Worm (Caenorhabditis elegans): Measurements from ENCODE around the gene C10C5.7.

C10C5.7 gene

DNA sequence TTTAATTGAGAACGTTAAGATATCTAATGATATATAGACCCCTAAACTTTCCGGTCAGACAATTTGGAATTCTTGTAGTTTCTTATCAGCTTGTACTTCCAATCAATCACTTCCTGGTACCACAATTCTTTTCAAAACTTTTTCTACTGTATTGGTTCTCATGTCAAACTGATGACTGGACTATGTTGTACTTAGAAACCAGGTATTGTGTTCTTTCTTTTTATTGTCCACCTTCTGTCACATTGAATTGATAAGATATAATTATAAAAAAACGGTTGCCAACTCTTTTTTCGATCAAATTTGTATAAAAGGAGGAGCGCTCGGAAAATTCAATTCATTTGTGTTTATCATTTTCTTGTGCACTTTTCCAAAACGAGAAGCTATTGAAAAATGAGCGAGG lies 6.7 kb upstream of the C10C5.7 start, which contains the start of gene C10C5.4:
C10C5.4 (plus strand) TSS at position 281 of the 400 bp plus-strand sequence.
- no peak for TF ChIP-seq C16A3.4 (tag; optimal IDR thresholded peaks at IDR 0.05)

DNA sequence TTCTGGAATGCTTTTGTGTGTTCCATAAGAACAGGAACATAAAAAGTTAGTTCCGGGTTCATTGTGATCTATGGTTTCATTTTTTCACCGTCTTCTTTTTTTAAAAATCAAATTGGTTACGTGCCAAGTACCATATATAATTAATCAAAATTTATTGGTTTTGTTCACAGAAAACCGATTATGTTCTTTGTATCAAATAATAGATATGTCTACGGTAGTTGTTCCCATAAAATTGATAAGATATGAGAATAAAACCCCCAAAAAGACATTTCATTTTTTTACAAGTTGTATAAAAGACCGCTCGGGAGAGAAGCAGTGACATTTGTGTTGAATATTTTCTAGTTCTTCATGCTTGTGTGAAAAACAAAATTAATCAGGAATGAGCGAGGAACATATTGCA lies 3.8 kb upstream of the C10C5.7 start, which contains the start of gene C10C5.5:
C10C5.5 (plus strand) TSS at position 301 of the 400 bp plus-strand sequence.
- TF ChIP-seq Y116A8C.19 (tag; optimal IDR thresholded peaks at IDR 0.05; ENCODE audit: borderline replicate concordance): no peak

DNA sequence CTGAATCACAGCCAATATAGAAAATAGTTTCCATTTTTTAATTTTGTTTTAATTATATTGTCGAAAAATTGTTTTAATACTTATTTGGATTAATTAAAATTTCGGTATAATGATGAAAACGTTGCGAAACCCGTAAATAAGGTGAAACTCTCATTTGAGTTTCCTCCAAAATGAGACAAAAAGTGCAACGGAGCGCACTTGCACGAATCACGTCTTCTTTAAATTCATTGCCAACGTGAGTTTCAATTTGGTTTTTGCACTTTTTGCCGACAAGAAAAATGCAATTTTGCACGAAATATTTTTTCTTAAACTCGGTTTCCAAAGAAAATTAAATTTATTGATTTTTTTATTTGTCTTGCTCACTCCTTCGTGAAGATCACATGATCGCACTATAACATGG lies 1.1 kb downstream of the C10C5.7 start, which contains the start of gene daf-15:
daf-15 (plus strand) TSS at position 171 of the 400 bp plus-strand sequence.
- TF ChIP-seq rnt-1 (tag; optimal IDR thresholded peaks at IDR 0.05) (peak; percentile 64), nhr-71 (tag; optimal IDR thresholded peaks at IDR 0.05) (peak; percentile 72), pax-3 (tag; optimal IDR thresholded peaks at IDR 0.05) (no peak), pqm-1 (tag; optimal IDR thresholded peaks at IDR 0.05) (no peak), unc-30 (tag; optimal IDR thresholded peaks at IDR 0.05) (no peak), jun-1 (tag; optimal IDR thresholded peaks at IDR 0.05) (no peak), aha-1 (tag; optimal IDR thresholded peaks at IDR 0.05) (no peak), unc-86 (tag; optimal IDR thresholded peaks at IDR 0.05) (peak; percentile 41), egl-13 (tag; optimal IDR thresholded peaks at IDR 0.05) (peak; percentile 25), lin-13 (GFP tag; optimal IDR thresholded peaks at IDR 0.05) (peak; percentile 40), ama-1 (optimal IDR thresholded peaks at IDR 0.05) (no peak), xbp-1 (tag; optimal IDR thresholded peaks at IDR 0.05) (peak; percentile 68), snu-23 (GFP tag; optimal IDR thresholded peaks at IDR 0.05) (peak; percentile 69), zip-4 (GFP tag; optimal IDR thresholded peaks at IDR 0.05) (no peak), hlh-17 (GFP tag; optimal IDR thresholded peaks at IDR 0.05; ENCODE audit: borderline replicate concordance) (no peak), unc-130 (tag; optimal IDR thresholded peaks at IDR 0.05) (peak; percentile 64), ceh-88 (GFP tag; IDR thresholded peaks at IDR 0.05) (no peak), C04F5.9 (tag; optimal IDR thresholded peaks at IDR 0.05) (no peak), nhr-76 (tag; optimal IDR thresholded peaks at IDR 0.05) (no peak), C16A3.4 (tag; optimal IDR thresholded peaks at IDR 0.05) (peak; percentile 68), zag-1 (tag; optimal IDR thresholded peaks at IDR 0.05) (no peak), nhr-20 (tag; optimal IDR thresholded peaks at IDR 0.05) (peak; percentile 48), ets-5 (GFP tag; IDR thresholded peaks at IDR 0.05) (no peak), C34B4.2 (tag; optimal IDR thresholded peaks at IDR 0.05) (no peak), nhr-28 (tag; optimal IDR thresholded peaks at IDR 0.05) (no peak), lin-14 (GFP tag; optimal IDR thresholded peaks at IDR 0.05) (no peak), ceh-63 (GFP tag; optimal IDR thresholded peaks at IDR 0.05) (no peak), lin-35 (GFP tag; optimal IDR thresholded peaks at IDR 0.05) (peak; percentile 95 to 98), ztf-11 (tag; optimal IDR thresholded peaks at IDR 0.05) (no peak), ces-1 (GFP tag; optimal IDR thresholded peaks at IDR 0.05) (no peak), ceh-8 (GFP tag; optimal IDR thresholded peaks at IDR 0.05) (no peak), efl-1 (optimal IDR thresholded peaks at IDR 0.05) (peak; percentile 83 to 97), efl-1 (GFP tag; optimal IDR thresholded peaks at IDR 0.05 in 1 of 2) (peak; percentile 97 to 100), F16B12.6 (tag; optimal IDR thresholded peaks at IDR 0.05) (no peak), lir-3 (tag; optimal IDR thresholded peaks at IDR 0.05; ENCODE audit: poor library complexity) (no peak), tbx-2 (tag; optimal IDR thresholded peaks at IDR 0.05) (peak; percentile 59), skn-1 (tag; optimal IDR thresholded peaks at IDR 0.05) (peak; percentile 65), ceh-82 (tag; optimal IDR thresholded peaks at IDR 0.05) (peak in 2 of 3 experiments; percentile 20 to 78), nhr-47 (tag; optimal IDR thresholded peaks at IDR 0.05) (peak; percentile 67), nhr-85 (tag) (peak; percentile 80), elt-3 (tag; optimal IDR thresholded peaks at IDR 0.05) (peak in 2 of 6 experiments; percentile 9 to 30), tlp-1 (tag; optimal IDR thresholded peaks at IDR 0.05) (no peak), hpl-2 (GFP tag; optimal IDR thresholded peaks at IDR 0.05) (no peak), swsn-7 (tag; optimal IDR thresholded peaks at IDR 0.05) (peak; percentile 45), lin-39 (tag; optimal IDR thresholded peaks at IDR 0.05) (peak; percentile 36), elt-2 (tag; optimal IDR thresholded peaks at IDR 0.05) (no peak), lsy-2 (tag; optimal IDR thresholded peaks at IDR 0.05) (peak in 1 of 2 experiments; percentile 83), vab-15 (tag; optimal IDR thresholded peaks at IDR 0.05) (no peak)
